Worm (Caenorhabditis elegans) whole organism, early embryonic: ENCODE measurements around the gene miz-1.

Experiments used
- ama-1 ChIP-seq: fragments of 150-350 bp; optimal IDR thresholded peaks from 2 replicates; lab custom pipeline; 2014
- hnd-1 ChIP-seq: sonication (generic microtip); optimal IDR thresholded peaks from 2 replicates; lab custom pipeline; 2016; ENCODE audit warnings: missing genetic modification characterization, missing compliant biosample characterization
- tbx-37 ChIP-seq: fragments of 200-800 bp; sonication (Bioruptor generic); conservative IDR thresholded peaks from 2 replicates; pipeline ENCODE4 v1.3.6; 2022; ENCODE audit warnings: missing genetic modification reagents, missing genetic modification characterization, missing compliant biosample characterization

DNA sequence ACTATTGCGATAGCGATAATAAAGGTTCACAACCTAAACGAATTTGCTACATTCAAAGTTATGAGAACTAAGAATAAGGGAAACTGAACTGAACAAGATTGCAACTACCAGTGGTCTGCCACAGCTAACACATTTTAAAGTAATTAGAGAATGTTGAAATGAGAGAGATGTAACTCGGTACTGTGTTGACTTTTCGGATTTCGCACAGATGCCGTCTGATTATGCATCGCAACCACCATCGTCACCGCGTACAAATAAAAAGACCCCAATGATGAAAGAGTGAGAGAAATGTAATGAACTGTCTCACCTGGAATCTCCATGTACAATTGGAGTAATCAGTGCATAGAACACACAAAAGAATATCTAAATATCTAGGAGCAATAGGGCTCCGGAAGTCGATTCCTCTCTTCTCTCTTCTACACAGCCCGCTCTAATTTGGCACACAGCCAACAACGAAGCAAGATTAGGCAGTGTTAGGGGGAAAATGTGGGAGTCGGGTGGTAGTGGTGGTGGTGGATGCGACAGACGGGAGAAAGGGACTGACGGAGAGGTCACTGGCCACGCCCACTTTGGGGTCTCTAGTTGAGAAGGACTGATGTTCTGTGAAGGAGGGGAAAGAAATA lies 56.5 kb downstream of the miz-1 start, which contains the start of gene F13E9.11:
- TF ChIP-seq tbx-37 (GFP tag; lab: Robert Waterston, UW) (no peak), ama-1 (lab: Kevin White, UChicago) (no peak), hnd-1 (tag; lab: Kevin White, UChicago) (no peak)
